Worm (Caenorhabditis elegans): ENCODE data around the gene dos-1.
A peak's percentile ranks its signal among the peaks of the same experiment; 100 is the strongest.

The dos-1 gene

ce11 chrIII:9080127-9080526, 23.6 kb upstream of the dos-1 start:
- TF ChIP-seq odd-2 (tag; optimal IDR thresholded peaks at IDR 0.05) (no peak), rnt-1 (tag; optimal IDR thresholded peaks at IDR 0.05) (peak; percentile 18), ama-1 (optimal IDR thresholded peaks at IDR 0.05) (peak; percentile 44)

- no peak for TF ChIP-seq ceh-22 (tag; optimal IDR thresholded peaks at IDR 0.05)
- TF ChIP-seq ama-1 (optimal IDR thresholded peaks at IDR 0.05): peak; percentile 74
- peak; percentile 41 for TF ChIP-seq hlh-8 (tag; optimal IDR thresholded peaks at IDR 0.05)
- no peak for TF ChIP-seq dmd-4 (tag; optimal IDR thresholded peaks at IDR 0.05; ENCODE audit: borderline replicate concordance)
- no peak for TF ChIP-seq ceh-30 (tag; optimal IDR thresholded peaks at IDR 0.05)
- no peak for TF ChIP-seq ceh-48 (tag; optimal IDR thresholded peaks at IDR 0.05)
- peak; percentile 23 for TF ChIP-seq nfya-1 (tag; optimal IDR thresholded peaks at IDR 0.05)
- peak; percentile 11 for TF ChIP-seq C08G9.2 (tag; optimal IDR thresholded peaks at IDR 0.05)
- TF ChIP-seq tbx-7 (tag; optimal IDR thresholded peaks at IDR 0.05): no peak
- no peak for TF ChIP-seq nhr-232 (tag; optimal IDR thresholded peaks at IDR 0.05)
- TF ChIP-seq dve-1 (tag; optimal IDR thresholded peaks at IDR 0.05): no peak
- TF ChIP-seq ceh-18 (tag; optimal IDR thresholded peaks at IDR 0.05): peak; percentile 10
Observed at ce11 chrIII:9081055-9081454, 22.7 kb upstream of the dos-1 start, which contains the start of gene far-1. Gene far-1, minus strand, starts transcription at chrIII:9081179.

ce11 chrIII:9081763-9082162, 22.0 kb upstream of the dos-1 start, which contains the start of gene far-2:
Gene far-2, plus strand, starts transcription at chrIII:9081828.
- TF ChIP-seq ahr-1 (tag; optimal IDR thresholded peaks at IDR 0.05) (no peak), ceh-24 (tag; optimal IDR thresholded peaks at IDR 0.05) (no peak), K02D7.2 (tag; optimal IDR thresholded peaks at IDR 0.05) (no peak), odd-2 (tag; optimal IDR thresholded peaks at IDR 0.05) (no peak), unc-55 (GFP tag; optimal IDR thresholded peaks at IDR 0.05) (no peak), elt-2 (tag; optimal IDR thresholded peaks at IDR 0.05) (no peak), ceh-30 (tag; optimal IDR thresholded peaks at IDR 0.05) (no peak), ceh-14 (tag; optimal IDR thresholded peaks at IDR 0.05) (no peak), dmd-4 (tag; optimal IDR thresholded peaks at IDR 0.05; ENCODE audit: borderline replicate concordance) (no peak)

- TF ChIP-seq ceh-18 (tag; optimal IDR thresholded peaks at IDR 0.05) (peak; percentile 44), unc-55 (GFP tag; optimal IDR thresholded peaks at IDR 0.05) (peak; percentile 2), hlh-30 (tag; optimal IDR thresholded peaks at IDR 0.05; ENCODE audit: insufficient read depth) (peak; percentile 34), odd-2 (tag; optimal IDR thresholded peaks at IDR 0.05) (no peak), nhr-11 (tag; optimal IDR thresholded peaks at IDR 0.05) (no peak), rnt-1 (tag; optimal IDR thresholded peaks at IDR 0.05) (peak; percentile 75)
Observed at ce11 chrIII:9083118-9083517, 20.6 kb upstream of the dos-1 start.

ce11 chrIII:9084329-9084728, 19.4 kb upstream of the dos-1 start:
- TF ChIP-seq F13H6.1 (tag; optimal IDR thresholded peaks at IDR 0.05) (no peak), nhr-11 (tag; optimal IDR thresholded peaks at IDR 0.05) (no peak), eyg-1 (tag; optimal IDR thresholded peaks at IDR 0.05) (no peak), unc-3 (GFP tag; conservative IDR thresholded peaks at IDR 0.05) (no peak), unc-3 (tag; optimal IDR thresholded peaks at IDR 0.05) (peak; percentile 28), hlh-6 (tag; optimal IDR thresholded peaks at IDR 0.05) (no peak), rnt-1 (tag; optimal IDR thresholded peaks at IDR 0.05) (peak; percentile 1), ceh-31 (tag; optimal IDR thresholded peaks at IDR 0.05) (peak; percentile 14), unc-55 (GFP tag; optimal IDR thresholded peaks at IDR 0.05) (peak; percentile 82), madf-2 (tag; optimal IDR thresholded peaks at IDR 0.05) (no peak), C08G9.2 (tag; optimal IDR thresholded peaks at IDR 0.05) (no peak), dve-1 (tag; optimal IDR thresholded peaks at IDR 0.05) (no peak), unc-42 (tag; optimal IDR thresholded peaks at IDR 0.05) (peak; percentile 91), syd-9 (tag; optimal IDR thresholded peaks at IDR 0.05) (peak; percentile 1), hlh-15 (tag; optimal IDR thresholded peaks at IDR 0.05) (no peak), mec-3 (tag; optimal IDR thresholded peaks at IDR 0.05; ENCODE audit: borderline replicate concordance) (no peak), pag-3 (tag; optimal IDR thresholded peaks at IDR 0.05; ENCODE audit: borderline replicate concordance) (no peak), nhr-232 (tag; optimal IDR thresholded peaks at IDR 0.05) (no peak), pqm-1 (tag; optimal IDR thresholded peaks at IDR 0.05) (no peak), dmd-4 (tag; optimal IDR thresholded peaks at IDR 0.05; ENCODE audit: borderline replicate concordance) (no peak), ceh-34 (tag; optimal IDR thresholded peaks at IDR 0.05) (peak; percentile 11), elt-2 (tag; optimal IDR thresholded peaks at IDR 0.05) (peak; percentile 9), ahr-1 (tag; optimal IDR thresholded peaks at IDR 0.05) (no peak), nfya-1 (tag; optimal IDR thresholded peaks at IDR 0.05) (peak; percentile 16), fkh-10 (GFP tag; optimal IDR thresholded peaks at IDR 0.05) (no peak)

Measured in whole organism, late embryonic.